Fruit fly (Drosophila melanogaster) whole organism, embryonic: ENCODE measurements around the gene CG13144.

Experiments
- Atf6 ChIP-seq: fragments of 200-800 bp; sonication (Bioruptor generic); IDR thresholded peaks from 2 replicates; pipeline ENCODE4 v1.3.6; 2022; ENCODE audit warnings: missing biosample characterization, missing genetic modification characterization
- Bteb2 ChIP-seq: fragments of 200-800 bp; sonication (Bioruptor generic); optimal IDR thresholded peaks from 2 replicates; lab custom pipeline; 2016; ENCODE audit warnings: missing biosample characterization, missing genetic modification characterization
- CG10267 ChIP-seq: fragments of 200-800 bp; sonication (Bioruptor generic); optimal IDR thresholded peaks from 2 replicates; lab custom pipeline; 2018; ENCODE audit warnings: missing biosample characterization, mild to moderate bottlenecking, missing genetic modification characterization, moderate library complexity
- CG10431 ChIP-seq: fragments of 200-800 bp; sonication (Bioruptor generic); optimal IDR thresholded peaks from 3 replicates; lab custom pipeline; 2018; ENCODE audit warnings: missing biosample characterization, mild to moderate bottlenecking, missing genetic modification characterization
- CG10462 ChIP-seq: fragments of 200-800 bp; sonication (Bioruptor generic); optimal IDR thresholded peaks from 2 replicates; lab custom pipeline; 2016; ENCODE audit warnings: missing biosample characterization, missing genetic modification characterization
- CG12236 ChIP-seq: fragments of 200-800 bp; sonication (Bioruptor generic); optimal IDR thresholded peaks from 2 replicates; lab custom pipeline; 2016; ENCODE audit warnings: missing biosample characterization, missing genetic modification characterization
- CG1233 ChIP-seq: fragments of 200-800 bp; sonication (Bioruptor generic); optimal IDR thresholded peaks from 4 replicates; lab custom pipeline; 2018; ENCODE audit warnings: missing biosample characterization, mild to moderate bottlenecking, missing genetic modification characterization
- CG13624 ChIP-seq: fragments of 200-800 bp; sonication (Bioruptor generic); optimal IDR thresholded peaks from 2 replicates; lab custom pipeline; 2016; ENCODE audit warnings: missing biosample characterization, missing genetic modification characterization
- CG16863 ChIP-seq: fragments of 200-800 bp; sonication (Bioruptor generic); optimal IDR thresholded peaks from 3 replicates; lab custom pipeline; 2016; ENCODE audit warnings: missing biosample characterization, missing genetic modification characterization
- CG18262 ChIP-seq: fragments of 200-800 bp; optimal IDR thresholded peaks from 3 replicates; lab custom pipeline; 2019; ENCODE audit warnings: missing biosample characterization, mild to moderate bottlenecking, missing genetic modification characterization, moderate library complexity
- CG18599 ChIP-seq: fragments of 200-800 bp; sonication (Bioruptor generic); optimal IDR thresholded peaks from 3 replicates; lab custom pipeline; 2017; ENCODE audit warnings: missing biosample characterization, missing genetic modification characterization, mild to moderate bottlenecking, moderate library complexity, missing genetic modification reagents
- CG31365 ChIP-seq: fragments of 200-800 bp; sonication (Bioruptor generic); optimal IDR thresholded peaks from 2 replicates; lab custom pipeline; 2018; ENCODE audit warnings: missing biosample characterization, mild to moderate bottlenecking, missing genetic modification characterization
- CG4707 ChIP-seq: fragments of 200-800 bp; sonication (Bioruptor generic); optimal IDR thresholded peaks from 2 replicates; lab custom pipeline; 2018; ENCODE audit warnings: missing biosample characterization, mild to moderate bottlenecking, missing genetic modification characterization, moderate library complexity
- CG6175 ChIP-seq: fragments of 200-800 bp; sonication (Bioruptor generic); IDR thresholded peaks from 3 replicates; pipeline ENCODE4 v1.3.6; 2022; ENCODE audit warnings: missing biosample characterization, missing genetic modification characterization
- CG6254 ChIP-seq: fragments of 200-800 bp; sonication (Bioruptor generic); optimal IDR thresholded peaks from 3 replicates; lab custom pipeline; 2017; ENCODE audit warnings: mild to moderate bottlenecking, missing biosample characterization, missing genetic modification reagents, missing genetic modification characterization
- CG7987 ChIP-seq: fragments of 200-800 bp; sonication (Bioruptor generic); optimal IDR thresholded peaks from 2 replicates; lab custom pipeline; 2018; ENCODE audit warnings: missing biosample characterization, mild to moderate bottlenecking, missing genetic modification characterization, moderate library complexity
- CG8281 ChIP-seq: fragments of 200-800 bp; sonication (Bioruptor generic); optimal IDR thresholded peaks from 2 replicates; lab custom pipeline; 2018; ENCODE audit warnings: missing biosample characterization, mild to moderate bottlenecking, missing genetic modification characterization, moderate library complexity
- CG9437 ChIP-seq: fragments of 200-800 bp; sonication (Bioruptor generic); optimal IDR thresholded peaks from 2 replicates; lab custom pipeline; 2018; ENCODE audit warnings: missing biosample characterization, mild to moderate bottlenecking, missing genetic modification characterization
- Dfd ChIP-seq, 2 experiments: fragments of >200 bp; optimal IDR thresholded peaks; 2 replicates each; lab custom pipeline; 2017; ENCODE audit warnings: missing biosample characterization in 2 of 2, missing genetic modification characterization in 2 of 2
- Dip2 ChIP-seq: fragments of 200-800 bp; sonication (Bioruptor generic); IDR thresholded peaks from 2 replicates; pipeline ENCODE4 v1.3.6; 2022; ENCODE audit warnings: missing biosample characterization, missing genetic modification characterization
- Ets97D ChIP-seq: fragments of 200-800 bp; sonication (Bioruptor generic); optimal IDR thresholded peaks from 3 replicates; lab custom pipeline; 2016; ENCODE audit warnings: missing biosample characterization, missing genetic modification characterization
- Fer1 ChIP-seq: fragments of 200-800 bp; sonication (Bioruptor generic); optimal IDR thresholded peaks from 2 replicates; lab custom pipeline; 2017; ENCODE audit warnings: missing biosample characterization, mild to moderate bottlenecking, missing genetic modification characterization
- Fer2 ChIP-seq: fragments of 200-800 bp; sonication (Bioruptor generic); optimal IDR thresholded peaks from 2 replicates; lab custom pipeline; 2018; ENCODE audit warnings: missing biosample characterization, mild to moderate bottlenecking, missing genetic modification characterization, moderate library complexity
- Fer3 ChIP-seq: fragments of 200-800 bp; sonication (Bioruptor generic); optimal IDR thresholded peaks from 2 replicates; lab custom pipeline; 2018; ENCODE audit warnings: missing biosample characterization, mild to moderate bottlenecking, missing genetic modification characterization, moderate library complexity
- H2.0 ChIP-seq: fragments of 200-800 bp; sonication (Bioruptor generic); IDR thresholded peaks from 2 replicates; pipeline ENCODE4 v1.3.6; 2022; ENCODE audit warnings: missing biosample characterization, missing genetic modification characterization
- MBD-R2 ChIP-seq: fragments of 200-800 bp; sonication (Bioruptor generic); IDR thresholded peaks from 2 replicates; pipeline ENCODE4 v1.3.6; 2022; ENCODE audit warnings: missing biosample characterization, missing genetic modification characterization
- NFAT ChIP-seq: fragments of 200-800 bp; sonication (Bioruptor generic); IDR thresholded peaks from 2 replicates; pipeline ENCODE4 v1.3.6; 2022; ENCODE audit warnings: missing biosample characterization, missing genetic modification characterization
- PHDP ChIP-seq: fragments of 200-800 bp; sonication (Bioruptor generic); optimal IDR thresholded peaks from 3 replicates; lab custom pipeline; 2018; ENCODE audit warnings: missing biosample characterization, mild to moderate bottlenecking, missing genetic modification characterization, moderate library complexity
- Scr ChIP-seq: fragments of 200-800 bp; sonication (Bioruptor generic); IDR thresholded peaks from 2 replicates; pipeline ENCODE4 v1.3.6; 2022; ENCODE audit warnings: missing biosample characterization, missing genetic modification characterization; ENCODE audit not compliant: partially characterized antibody
- Side ChIP-seq: fragments of 200-800 bp; sonication (Bioruptor generic); optimal IDR thresholded peaks from 2 replicates; lab custom pipeline; 2016; ENCODE audit warnings: missing biosample characterization, missing genetic modification characterization
- Sox100B ChIP-seq: fragments of 200-800 bp; sonication (Bioruptor generic); optimal IDR thresholded peaks from 3 replicates; lab custom pipeline; 2018; ENCODE audit warnings: missing biosample characterization, mild to moderate bottlenecking, missing genetic modification characterization
- bowl ChIP-seq: fragments of 200-800 bp; sonication (Bioruptor generic); IDR thresholded peaks from 2 replicates; pipeline ENCODE4 v1.3.6; 2022; ENCODE audit warnings: missing biosample characterization, missing genetic modification characterization
- dmrt99B ChIP-seq: fragments of 200-800 bp; sonication (Bioruptor generic); optimal IDR thresholded peaks from 2 replicates; lab custom pipeline; 2018; ENCODE audit warnings: missing biosample characterization, mild to moderate bottlenecking, missing genetic modification characterization, moderate library complexity
- dpn ChIP-seq, 2 experiments: fragments of 200-800 bp; sonication (Bioruptor generic); optimal IDR thresholded peaks; 3 replicates each; lab custom pipeline; 2016; ENCODE audit warnings: missing biosample characterization in 2 of 2, missing genetic modification characterization in 2 of 2
- emc ChIP-seq: fragments of 200-800 bp; sonication (Bioruptor generic); optimal IDR thresholded peaks from 2 replicates; lab custom pipeline; 2016; ENCODE audit warnings: missing biosample characterization, missing genetic modification characterization
- ewg ChIP-seq: fragments of 200-800 bp; sonication (Bioruptor generic); optimal IDR thresholded peaks from 3 replicates; lab custom pipeline; 2017; ENCODE audit warnings: mild to moderate bottlenecking, missing biosample characterization, missing genetic modification reagents, missing genetic modification characterization
- fd96Cb ChIP-seq: fragments of 200-800 bp; sonication (Bioruptor generic); optimal IDR thresholded peaks from 2 replicates; lab custom pipeline; 2018; ENCODE audit warnings: missing biosample characterization, mild to moderate bottlenecking, missing genetic modification characterization, moderate library complexity
- gce ChIP-seq: fragments of 200-800 bp; sonication (Bioruptor generic); IDR thresholded peaks from 3 replicates; pipeline ENCODE4 v1.3.6; 2022; ENCODE audit warnings: missing biosample characterization, missing genetic modification characterization
- klu ChIP-seq: fragments of 200-800 bp; sonication (Bioruptor generic); IDR thresholded peaks from 2 replicates; pipeline ENCODE4 v1.3.6; 2022; ENCODE audit warnings: missing biosample characterization, missing genetic modification characterization
- nom ChIP-seq: fragments of 200-800 bp; sonication (Bioruptor generic); optimal IDR thresholded peaks from 2 replicates; lab custom pipeline; 2017; ENCODE audit warnings: missing biosample characterization, missing genetic modification characterization, mild to moderate bottlenecking, moderate library complexity, missing genetic modification reagents
- pan ChIP-seq, 4 experiments: fragments of >200 bp in 3 of 4; fragments of 200-800 bp in 1 of 4; sonication (Bioruptor generic) in 1 of 4; optimal IDR thresholded peaks in 3 of 4; IDR thresholded peaks in 1 of 4; 2 replicates each; pipeline versions ENCODE4 v1.3.6 to Lab custom; 2017 to 2022; ENCODE audit warnings: missing biosample characterization in 2 of 4, missing genetic modification characterization in 2 of 4, mixed read lengths in 1 of 4
- pfk ChIP-seq: fragments of 200-800 bp; sonication (Bioruptor generic); optimal IDR thresholded peaks from 2 replicates; lab custom pipeline; 2018; ENCODE audit warnings: missing biosample characterization, mild to moderate bottlenecking, missing genetic modification characterization, moderate library complexity
- pnt ChIP-seq: fragments of 200-800 bp; sonication (Bioruptor generic); optimal IDR thresholded peaks from 3 replicates; lab custom pipeline; 2016; ENCODE audit warnings: missing biosample characterization, missing genetic modification characterization
- pros ChIP-seq: fragments of 200-800 bp; sonication (Bioruptor generic); optimal IDR thresholded peaks from 3 replicates; lab custom pipeline; 2019; ENCODE audit warnings: missing biosample characterization, mild to moderate bottlenecking, missing genetic modification characterization, moderate library complexity
- ranshi ChIP-seq: fragments of 200-800 bp; sonication (Bioruptor generic); IDR thresholded peaks from 2 replicates; pipeline ENCODE4 v1.3.6; 2022; ENCODE audit warnings: missing biosample characterization, missing genetic modification characterization
- sens-2 ChIP-seq: fragments of 200-800 bp; sonication (Bioruptor generic); IDR thresholded peaks from 2 replicates; pipeline ENCODE4 v1.3.6; 2022; ENCODE audit warnings: missing biosample characterization, missing genetic modification characterization
- so ChIP-seq: fragments of 200-800 bp; sonication (Bioruptor generic); IDR thresholded peaks from 3 replicates; pipeline ENCODE4 v1.3.6; 2022; ENCODE audit warnings: missing biosample characterization, missing genetic modification characterization
- tgo ChIP-seq: fragments of 200-800 bp; sonication (Bioruptor generic); IDR thresholded peaks from 3 replicates; pipeline ENCODE4 v1.3.6; 2022; ENCODE audit warnings: missing biosample characterization, missing genetic modification characterization
- vvl ChIP-seq: fragments of 200-800 bp; sonication (Bioruptor generic); IDR thresholded peaks from 2 replicates; pipeline ENCODE4 v1.3.6; 2022; ENCODE audit warnings: missing biosample characterization, missing genetic modification characterization
- yki ChIP-seq: fragments of >200 bp; optimal IDR thresholded peaks from 3 replicates; lab custom pipeline; 2018

Gene CG13144

DNA sequence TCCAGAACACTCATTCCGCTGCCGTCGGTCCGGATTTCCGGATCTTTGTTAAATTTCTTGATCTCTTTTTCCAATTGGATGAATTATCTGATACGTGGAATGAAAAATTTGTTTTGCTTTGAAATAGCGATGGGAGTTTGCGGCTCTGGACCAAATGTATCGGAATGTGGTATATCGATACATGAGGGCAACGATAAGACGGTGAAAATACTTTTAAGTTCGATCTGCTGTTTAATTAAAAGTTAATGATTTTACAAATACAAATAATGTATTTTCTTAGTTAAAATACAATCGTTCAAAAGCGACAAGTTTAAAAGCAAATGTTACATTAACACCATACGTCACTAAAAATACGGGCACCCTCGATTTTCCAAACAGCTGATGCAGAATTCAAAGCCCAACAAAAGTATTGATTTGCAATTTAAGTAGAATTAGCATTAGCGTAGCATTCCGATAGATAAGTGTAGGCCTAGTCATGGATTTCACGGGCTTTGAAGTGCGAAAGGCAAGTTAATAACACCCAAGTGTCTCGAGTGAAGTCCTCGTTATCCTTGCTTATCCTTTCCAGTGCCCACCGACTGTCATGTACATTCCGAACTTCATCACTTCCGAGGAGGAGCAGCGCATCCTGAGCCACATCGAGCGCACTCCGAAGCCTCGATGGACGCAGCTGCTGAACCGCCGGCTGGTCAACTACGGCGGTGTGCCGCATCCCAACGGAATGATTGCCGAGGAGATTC is 2.6 kb downstream of the CG13144 start, which contains the start of the genes Cog4 and CG6144 (continued):
- TF ChIP-seq emc (GFP tag; lab: Kevin White, UChicago) (no peak), CG12236 (GFP tag; lab: Kevin White, UChicago) (no peak), CG10267 (tag; lab: Kevin White, UChicago) (peak; percentile 54), CG4707 (no peak), ewg (GFP tag; lab: Kevin White, UChicago) (no peak), CG18599 (GFP tag; lab: Kevin White, UChicago) (no peak), Sox100B (GFP tag; lab: Kevin White, UChicago) (no peak), NFAT (GFP tag; lab: Robert Waterston, UW) (no peak), pan (optimal IDR thresholded peaks at IDR 0.05; lab: Kevin White, UChicago) (no peak), pan (GFP tag; optimal IDR thresholded peaks at IDR 0.05 in 1 of 2, IDR thresholded peaks at IDR 0.05 in 1 of 2) (peak in 1 of 2 experiments; percentile 34), sens-2 (GFP tag; lab: Robert Waterston, UW) (no peak), Side (GFP tag; lab: Kevin White, UChicago) (peak; percentile 33), Bteb2 (GFP tag; lab: Kevin White, UChicago) (no peak), tgo (GFP tag; lab: Robert Waterston, UW) (no peak; the same call in 2 of the 3 replicates), Ets97D (peak; percentile 29), CG9437 (GFP tag; lab: Kevin White, UChicago) (no peak), CG10462 (no peak), pfk (GFP tag; lab: Kevin White, UChicago) (no peak), CG18262 (tag; lab: Kevin White, UChicago) (no peak), dmrt99B (tag; lab: Kevin White, UChicago) (no peak), Atf6 (GFP tag; lab: Robert Waterston, UW) (peak; percentile 66), so (GFP tag; lab: Robert Waterston, UW) (no peak), CG1233 (GFP tag; lab: Kevin White, UChicago) (no peak), CG31365 (tag; lab: Kevin White, UChicago) (no peak), CG10431 (GFP tag; lab: Kevin White, UChicago) (no peak), vvl (peak; percentile 44; the same call in 1 of the 2 replicates), PHDP (tag; lab: Kevin White, UChicago) (no peak), gce (GFP tag; lab: Robert Waterston, UW) (no peak), MBD-R2 (GFP tag; lab: Robert Waterston, UW) (peak; percentile 87), CG7987 (GFP tag; lab: Kevin White, UChicago) (no peak), Dip2 (GFP tag; lab: Robert Waterston, UW) (no peak), Scr (GFP tag; lab: Robert Waterston, UW) (peak; percentile 82), Dfd (GFP tag; optimal IDR thresholded peaks at IDR 0.05; lab: Kevin White, UChicago) (no peak), Fer3 (tag; lab: Kevin White, UChicago) (no peak), CG6254 (GFP tag; lab: Kevin White, UChicago) (no peak), CG8281 (tag; lab: Kevin White, UChicago) (no peak), ranshi (GFP tag; lab: Robert Waterston, UW) (peak; percentile 82; the same call in 1 of the 2 replicates), Fer2 (tag; lab: Kevin White, UChicago) (no peak), bowl (no peak), CG13624 (GFP tag; lab: Kevin White, UChicago) (no peak), Fer1 (GFP tag; lab: Kevin White, UChicago) (no peak), fd96Cb (no peak), CG6175 (GFP tag; lab: Robert Waterston, UW) (no peak), CG16863 (GFP tag; lab: Kevin White, UChicago) (peak; percentile 21), nom (no peak), yki (lab: Kevin White, UChicago) (no peak), dpn (GFP tag; optimal IDR thresholded peaks at IDR 0.05; lab: Kevin White, UChicago) (peak; percentile 4 to 6), pros (no peak), H2.0 (GFP tag; lab: Robert Waterston, UW) (no peak), klu (GFP tag; lab: Robert Waterston, UW) (no peak), pnt (GFP tag; lab: Kevin White, UChicago) (no peak)
